Fruit fly (Drosophila melanogaster): ENCODE measurements around the gene CG8840.

The CG8840 gene

dm6 chr2L:3373242-3373641 is 37.1 kb upstream of the CG8840 start, which contains the start of gene GramD1B (continued):
- TF ChIP-seq oc (tag; optimal IDR thresholded peaks at IDR 0.05): no peak
- no peak for TF ChIP-seq CG15696 (tag; optimal IDR thresholded peaks at IDR 0.05)
- TF ChIP-seq ewg (GFP tag; optimal IDR thresholded peaks at IDR 0.05): peak; percentile 41
- peak; percentile 96 for TF ChIP-seq CG10267 (tag; optimal IDR thresholded peaks at IDR 0.05)
- peak; percentile 49 for TF ChIP-seq BEAF-32 (GFP tag; optimal IDR thresholded peaks at IDR 0.05)
- no peak for TF ChIP-seq prd (optimal IDR thresholded peaks at IDR 0.05)
- TF ChIP-seq prd (GFP tag; IDR thresholded peaks at IDR 0.05): 0 out of 3 replicates have a peak, but pooled peaks have one; percentile 27
- peak; percentile 19; the same call in 1 of the 2 replicates for TF ChIP-seq Dref (GFP tag; IDR thresholded peaks at IDR 0.05)
- peak; percentile 35 for TF ChIP-seq CG17912 (GFP tag; optimal IDR thresholded peaks at IDR 0.05)
- peak; percentile 93 for TF ChIP-seq CG9797 (GFP tag; optimal IDR thresholded peaks at IDR 0.05)
- no peak for TF ChIP-seq ERR (GFP tag; optimal IDR thresholded peaks at IDR 0.05)
- TF ChIP-seq CG42726 (GFP tag; IDR thresholded peaks at IDR 0.05; ENCODE audit: partially characterized antibody): no peak
- no peak for TF ChIP-seq Antp (GFP tag; optimal IDR thresholded peaks at IDR 0.05)
- no peak for TF ChIP-seq Atf3 (GFP tag; optimal IDR thresholded peaks at IDR 0.05)
- no peak for TF ChIP-seq Dfd (GFP tag; optimal IDR thresholded peaks at IDR 0.05)
- TF ChIP-seq pzg (GFP tag; optimal IDR thresholded peaks at IDR 0.05): peak; percentile 95
- peak; percentile 15 for TF ChIP-seq CG10147 (GFP tag; optimal IDR thresholded peaks at IDR 0.05)
- peak; percentile 32; the same call in 1 of the 2 replicates for TF ChIP-seq unc-4 (GFP tag; IDR thresholded peaks at IDR 0.05; ENCODE audit: partially characterized antibody)
- peak; percentile 84 for TF ChIP-seq sens (GFP tag)
- peak; percentile 83 for TF ChIP-seq Med (GFP tag)
- TF ChIP-seq Kr (GFP tag; optimal IDR thresholded peaks at IDR 0.05): no peak
- 0 out of 4 replicates have a peak, but pooled peaks have one; percentile 28 for TF ChIP-seq chinmo (GFP tag; IDR thresholded peaks at IDR 0.05; ENCODE audit: partially characterized antibody)
- TF ChIP-seq CG4617 (GFP tag; optimal IDR thresholded peaks at IDR 0.05; ENCODE audit: borderline replicate concordance): peak; percentile 83
- TF ChIP-seq scrt (GFP tag; optimal IDR thresholded peaks at IDR 0.05): no peak
- no peak for TF ChIP-seq Hey (tag; optimal IDR thresholded peaks at IDR 0.05)
- peak; percentile 10 for TF ChIP-seq CTCF (GFP tag; optimal IDR thresholded peaks at IDR 0.05)
- TF ChIP-seq Awh (GFP tag; IDR thresholded peaks at IDR 0.05): no peak
- TF ChIP-seq CG8290 (GFP tag; optimal IDR thresholded peaks at IDR 0.05): no peak
- peak in 1 of 2 experiments; percentile 65 for TF ChIP-seq CG8290 (tag; optimal IDR thresholded peaks at IDR 0.05)
- peak; percentile 95 for TF ChIP-seq Dp (GFP tag; optimal IDR thresholded peaks at IDR 0.05)
- TF ChIP-seq CrebB (tag; optimal IDR thresholded peaks at IDR 0.05): peak; percentile 49
- TF ChIP-seq hb (GFP tag; IDR thresholded peaks at IDR 0.05; ENCODE audit: partially characterized antibody): no peak
- no peak for TF ChIP-seq Hand (GFP tag; optimal IDR thresholded peaks at IDR 0.05)
- no peak for TF ChIP-seq H2.0 (GFP tag; IDR thresholded peaks at IDR 0.05)

- TF ChIP-seq tgo (GFP tag; IDR thresholded peaks at IDR 0.05) (no peak), CG6765 (GFP tag; optimal IDR thresholded peaks at IDR 0.05) (no peak), repo (GFP tag; optimal IDR thresholded peaks at IDR 0.05) (no peak), CG6689 (GFP tag; IDR thresholded peaks at IDR 0.05) (no peak), esg (GFP tag; conservative IDR thresholded peaks at IDR 0.05) (no peak), jumu (GFP tag; optimal IDR thresholded peaks at IDR 0.05) (no peak), CG2199 (GFP tag; IDR thresholded peaks at IDR 0.05) (no peak)
Measured at dm6 chr2L:3375611-3376010, 34.7 kb upstream of the CG8840 start, which contains the start of gene CG15412. Gene CG15412 (minus strand): TSS chr2L:3375711.

Measured in whole organism, embryonic.